Worm (Caenorhabditis elegans): ENCODE data around the gene F16G10.1.

DNA sequence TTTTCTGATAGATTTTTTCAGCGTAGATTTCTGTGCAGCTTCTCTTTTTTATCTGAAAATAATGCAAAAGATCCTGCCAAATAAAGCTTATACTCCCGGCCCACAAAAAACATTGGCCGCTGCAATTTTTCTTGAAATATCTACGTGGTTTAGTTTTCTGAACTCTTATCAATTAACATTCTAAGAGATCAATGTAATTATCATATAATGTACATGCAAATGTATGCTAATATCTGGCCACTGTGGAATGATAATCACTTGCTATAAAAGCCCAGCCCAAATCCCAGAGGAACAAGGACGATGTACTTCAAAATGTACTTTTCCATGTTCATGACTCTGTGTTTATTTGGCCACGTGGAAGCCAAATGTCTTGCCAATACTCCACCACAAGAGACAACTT is 49.6 kb upstream of the F16G10.1 start, which contains the start of gene F43C11.2:
- TF ChIP-seq him-1 (tag; optimal IDR thresholded peaks at IDR 0.05) = no peak
- TF ChIP-seq W03F9.2 (tag; optimal IDR thresholded peaks at IDR 0.05) = no peak
